Fruit fly (Drosophila melanogaster): Measurements from ENCODE around the gene CG13855.

DNA sequence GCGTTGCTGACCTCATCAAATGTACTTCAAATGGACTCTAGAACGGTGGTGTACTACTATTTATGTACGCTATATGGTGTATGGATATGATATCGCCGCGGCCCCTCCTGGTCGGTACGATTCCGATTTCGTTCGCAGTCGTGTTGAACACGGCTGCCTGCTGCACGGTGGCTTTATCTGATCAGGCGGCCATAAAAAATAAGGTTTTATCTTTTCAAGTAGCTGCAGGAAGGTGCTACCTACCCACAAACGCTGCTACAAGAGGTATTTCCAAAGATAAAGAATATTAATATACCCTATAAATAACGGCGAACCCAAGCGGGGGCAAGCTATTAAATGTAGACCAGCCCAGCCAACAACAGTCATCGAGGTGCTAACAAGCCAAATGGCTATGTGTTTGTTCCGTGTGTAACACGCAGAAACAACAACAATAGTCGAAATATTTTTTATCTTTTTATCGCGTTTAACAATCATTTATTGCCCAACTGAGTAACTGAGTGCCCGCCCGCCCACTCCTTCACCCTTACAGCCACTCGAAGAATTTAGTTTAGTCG lies 44.2 kb downstream of the CG13855 start:
- TF ChIP-seq usp (GFP tag; optimal IDR thresholded peaks at IDR 0.05) (no peak), Mio (GFP tag; optimal IDR thresholded peaks at IDR 0.05) (no peak), OdsH (GFP tag; optimal IDR thresholded peaks at IDR 0.05) (no peak)
